Fruit fly (Drosophila melanogaster) whole organism, embryonic: ENCODE measurements around the gene DIP2.

Experiments
- Atf3 ChIP-seq: fragments of 200-800 bp; sonication (Bioruptor generic); optimal IDR thresholded peaks from 3 replicates; lab custom pipeline; 2016; ENCODE audit warnings: missing biosample characterization, missing genetic modification characterization
- Atf6 ChIP-seq: fragments of 200-800 bp; sonication (Bioruptor generic); IDR thresholded peaks from 2 replicates; pipeline ENCODE4 v1.3.6; 2022; ENCODE audit warnings: missing biosample characterization, missing genetic modification characterization
- BEAF-32 ChIP-seq: fragments of 200-800 bp; sonication (Bioruptor generic); optimal IDR thresholded peaks from 3 replicates; lab custom pipeline; 2017; ENCODE audit warnings: missing biosample characterization, missing genetic modification characterization, mild to moderate bottlenecking, moderate library complexity, missing genetic modification reagents
- Bgb ChIP-seq: fragments of 200-800 bp; sonication (Bioruptor generic); IDR thresholded peaks from 2 replicates; pipeline ENCODE4 v1.3.6; 2022; ENCODE audit warnings: missing biosample characterization, missing genetic modification characterization; ENCODE audit not compliant: partially characterized antibody
- C15 ChIP-seq: fragments of 200-800 bp; sonication (Bioruptor generic); IDR thresholded peaks from 3 replicates; pipeline ENCODE4 v1.3.6; 2022; ENCODE audit warnings: missing biosample characterization, missing genetic modification characterization
- CG12942 ChIP-seq: fragments of 200-800 bp; sonication (Bioruptor generic); optimal IDR thresholded peaks from 3 replicates; lab custom pipeline; 2016; ENCODE audit warnings: missing biosample characterization, missing genetic modification characterization
- CG14014 ChIP-seq: fragments of 200-800 bp; sonication (Bioruptor generic); IDR thresholded peaks from 2 replicates; pipeline ENCODE4 v1.3.6; 2022; ENCODE audit warnings: missing biosample characterization, missing genetic modification characterization
- CG15479 ChIP-seq: fragments of 200-800 bp; sonication (Bioruptor generic); optimal IDR thresholded peaks from 3 replicates; lab custom pipeline; 2019; ENCODE audit warnings: missing biosample characterization, mild to moderate bottlenecking, missing genetic modification characterization, moderate library complexity
- CG1602 ChIP-seq: fragments of 200-800 bp; sonication (Bioruptor generic); optimal IDR thresholded peaks from 3 replicates; lab custom pipeline; 2016; ENCODE audit warnings: missing biosample characterization, missing genetic modification characterization
- CG17361 ChIP-seq: fragments of 200-800 bp; sonication (Bioruptor generic); IDR thresholded peaks from 3 replicates; pipeline ENCODE4 v1.3.6; 2022; ENCODE audit warnings: missing biosample characterization, missing genetic modification characterization
- CG3163 ChIP-seq: fragments of 200-800 bp; sonication (Bioruptor generic); optimal IDR thresholded peaks from 3 replicates; lab custom pipeline; 2016; ENCODE audit warnings: missing biosample characterization, missing genetic modification characterization
- CG34422 ChIP-seq: fragments of 200-800 bp; sonication (Bioruptor generic); IDR thresholded peaks from 3 replicates; pipeline ENCODE4 v1.3.6; 2022; ENCODE audit warnings: missing biosample characterization, missing genetic modification characterization
- CG4820 ChIP-seq: fragments of 200-800 bp; sonication (Bioruptor generic); optimal IDR thresholded peaks from 3 replicates; lab custom pipeline; 2016; ENCODE audit warnings: missing biosample characterization, missing genetic modification characterization
- CG5953 ChIP-seq: fragments of 200-800 bp; sonication (Bioruptor generic); IDR thresholded peaks from 2 replicates; pipeline ENCODE4 v1.3.6; 2022; ENCODE audit warnings: missing biosample characterization, missing genetic modification characterization
- CG6272 ChIP-seq: fragments of 200-800 bp; sonication (Bioruptor generic); IDR thresholded peaks from 2 replicates; pipeline ENCODE4 v1.3.6; 2022; ENCODE audit warnings: missing biosample characterization, missing genetic modification characterization
- CG6683 ChIP-seq: fragments of 200-800 bp; sonication (Bioruptor generic); optimal IDR thresholded peaks from 2 replicates; lab custom pipeline; 2017; ENCODE audit warnings: missing biosample characterization, mild to moderate bottlenecking, missing genetic modification characterization, missing genetic modification reagents
- CG8281 ChIP-seq: fragments of 200-800 bp; sonication (Bioruptor generic); optimal IDR thresholded peaks from 2 replicates; lab custom pipeline; 2018; ENCODE audit warnings: missing biosample characterization, mild to moderate bottlenecking, missing genetic modification characterization, moderate library complexity
- Dll ChIP-seq: fragments of 200-800 bp; sonication (Bioruptor generic); IDR thresholded peaks from 4 replicates; pipeline ENCODE4 v1.3.6; 2022; ENCODE audit warnings: missing biosample characterization, missing genetic modification characterization; ENCODE audit not compliant: partially characterized antibody
- Dp ChIP-seq: fragments of 200-800 bp; sonication (Bioruptor generic); optimal IDR thresholded peaks from 2 replicates; lab custom pipeline; 2018; ENCODE audit warnings: missing biosample characterization, mild to moderate bottlenecking, missing genetic modification characterization, moderate library complexity
- HLHmδ ChIP-seq: fragments of 200-800 bp; sonication (Bioruptor generic); optimal IDR thresholded peaks from 2 replicates; lab custom pipeline; 2018; ENCODE audit warnings: missing biosample characterization, mild to moderate bottlenecking, missing genetic modification characterization, moderate library complexity
- Hr78 ChIP-seq, 2 experiments: fragments of 200-800 bp in 1 of 2; fragments of >200 bp in 1 of 2; sonication (Bioruptor generic) in 1 of 2; optimal IDR thresholded peaks; 2 replicates each; lab custom pipeline; 2017 to 2019; ENCODE audit warnings: missing biosample characterization in 2 of 2, missing genetic modification characterization in 2 of 2, mild to moderate bottlenecking in 1 of 2, moderate library complexity in 1 of 2
- Hsf ChIP-seq: fragments of 200-800 bp; sonication (Bioruptor generic); optimal IDR thresholded peaks from 3 replicates; lab custom pipeline; 2016; ENCODE audit warnings: missing biosample characterization, missing genetic modification characterization
- Jarid2 ChIP-seq: fragments of 200-800 bp; sonication (Bioruptor generic); optimal IDR thresholded peaks from 3 replicates; lab custom pipeline; 2017; ENCODE audit warnings: mild to moderate bottlenecking, missing biosample characterization, missing genetic modification reagents, missing genetic modification characterization
- MBD-R2 ChIP-seq: fragments of 200-800 bp; sonication (Bioruptor generic); IDR thresholded peaks from 2 replicates; pipeline ENCODE4 v1.3.6; 2022; ENCODE audit warnings: missing biosample characterization, missing genetic modification characterization
- Meics ChIP-seq: fragments of 200-800 bp; sonication (Bioruptor generic); optimal IDR thresholded peaks from 2 replicates; lab custom pipeline; 2017; ENCODE audit warnings: missing biosample characterization, mild to moderate bottlenecking, missing genetic modification characterization
- Mrtf ChIP-seq: fragments of 200-800 bp; sonication (Bioruptor generic); IDR thresholded peaks from 3 replicates; pipeline ENCODE4 v1.3.6; 2022; ENCODE audit warnings: missing biosample characterization, missing genetic modification characterization
- Six4 ChIP-seq: fragments of 200-800 bp; sonication (Bioruptor generic); optimal IDR thresholded peaks from 2 replicates; lab custom pipeline; 2016; ENCODE audit warnings: missing biosample characterization, missing genetic modification characterization
- Sox100B ChIP-seq: fragments of 200-800 bp; sonication (Bioruptor generic); optimal IDR thresholded peaks from 3 replicates; lab custom pipeline; 2018; ENCODE audit warnings: missing biosample characterization, mild to moderate bottlenecking, missing genetic modification characterization
- Tbp ChIP-seq: fragments of >200 bp; optimal IDR thresholded peaks from 2 replicates; lab custom pipeline; 2018; ENCODE audit warnings: missing biosample characterization, missing genetic modification characterization
- bsh ChIP-seq, 2 experiments: fragments of 200-800 bp; sonication (Bioruptor generic); optimal IDR thresholded peaks; 2 replicates each; lab custom pipeline; 2017 to 2018; ENCODE audit warnings: mild to moderate bottlenecking in 2 of 2, missing biosample characterization in 2 of 2, missing genetic modification characterization in 2 of 2, moderate library complexity in 1 of 2
- croc ChIP-seq: fragments of 200-800 bp; sonication (Bioruptor generic); conservative IDR thresholded peaks from 3 replicates; pipeline ENCODE4 v1.3.6; 2022; ENCODE audit warnings: missing biosample characterization, missing genetic modification characterization
- dimm ChIP-seq: fragments of 200-800 bp; sonication (Bioruptor generic); IDR thresholded peaks from 2 replicates; pipeline ENCODE4 v1.3.6; 2022; ENCODE audit warnings: missing biosample characterization, missing genetic modification characterization
- fd3F ChIP-seq: fragments of 200-800 bp; sonication (Bioruptor generic); optimal IDR thresholded peaks from 2 replicates; lab custom pipeline; 2018; ENCODE audit warnings: missing biosample characterization, mild to moderate bottlenecking, missing genetic modification characterization, moderate library complexity
- fd96Cb ChIP-seq: fragments of 200-800 bp; sonication (Bioruptor generic); optimal IDR thresholded peaks from 2 replicates; lab custom pipeline; 2018; ENCODE audit warnings: missing biosample characterization, mild to moderate bottlenecking, missing genetic modification characterization, moderate library complexity
- gce ChIP-seq: fragments of 200-800 bp; sonication (Bioruptor generic); IDR thresholded peaks from 3 replicates; pipeline ENCODE4 v1.3.6; 2022; ENCODE audit warnings: missing biosample characterization, missing genetic modification characterization
- gsb ChIP-seq: fragments of 200-800 bp; sonication (Bioruptor generic); IDR thresholded peaks from 2 replicates; pipeline ENCODE4 v1.3.6; 2022; ENCODE audit warnings: missing biosample characterization, missing genetic modification characterization
- h ChIP-seq: fragments of >200 bp; optimal IDR thresholded peaks from 2 replicates; lab custom pipeline; 2017
- hkb ChIP-seq, 2 experiments: fragments of 200-800 bp in 1 of 2; fragments of >200 bp in 1 of 2; sonication (Bioruptor generic) in 1 of 2; IDR thresholded peaks in 1 of 2; optimal IDR thresholded peaks in 1 of 2; 2 replicates each; pipeline versions ENCODE4 v1.3.6 to Lab custom; 2017 to 2022; ENCODE audit warnings: missing biosample characterization in 1 of 2, missing genetic modification characterization in 1 of 2
- hth ChIP-seq: fragments of >200 bp; optimal IDR thresholded peaks from 2 replicates; lab custom pipeline; 2017; ENCODE audit warnings: inconsistent platforms
- ken ChIP-seq: fragments of 200-800 bp; sonication (Bioruptor generic); IDR thresholded peaks from 3 replicates; pipeline ENCODE4 v1.3.6; 2022; ENCODE audit warnings: missing biosample characterization, missing genetic modification characterization
- lilli ChIP-seq: fragments of 200-800 bp; sonication (Bioruptor generic); optimal IDR thresholded peaks from 3 replicates; lab custom pipeline; 2016; ENCODE audit warnings: missing biosample characterization, missing genetic modification characterization
- maf-S ChIP-seq: fragments of 200-800 bp; sonication (Bioruptor generic); optimal IDR thresholded peaks from 2 replicates; lab custom pipeline; 2016; ENCODE audit warnings: missing biosample characterization, missing genetic modification characterization
- nom ChIP-seq: fragments of 200-800 bp; sonication (Bioruptor generic); optimal IDR thresholded peaks from 2 replicates; lab custom pipeline; 2017; ENCODE audit warnings: missing biosample characterization, missing genetic modification characterization, mild to moderate bottlenecking, moderate library complexity, missing genetic modification reagents
- odd ChIP-seq: fragments of 200-800 bp; sonication (Bioruptor generic); optimal IDR thresholded peaks from 2 replicates; lab custom pipeline; 2017; ENCODE audit warnings: missing biosample characterization, mild to moderate bottlenecking, missing genetic modification characterization
- pfk ChIP-seq: fragments of 200-800 bp; sonication (Bioruptor generic); optimal IDR thresholded peaks from 2 replicates; lab custom pipeline; 2018; ENCODE audit warnings: missing biosample characterization, mild to moderate bottlenecking, missing genetic modification characterization, moderate library complexity
- phol ChIP-seq: fragments of 200-800 bp; sonication (Bioruptor generic); optimal IDR thresholded peaks from 3 replicates; lab custom pipeline; 2018; ENCODE audit warnings: missing biosample characterization, mild to moderate bottlenecking, missing genetic modification characterization, moderate library complexity
- sd ChIP-seq: fragments of 200-800 bp; sonication (Bioruptor generic); optimal IDR thresholded peaks from 3 replicates; lab custom pipeline; 2018; ENCODE audit warnings: missing biosample characterization, mild to moderate bottlenecking, missing genetic modification characterization, moderate library complexity
- seq ChIP-seq: fragments of 200-800 bp; sonication (Bioruptor generic); IDR thresholded peaks from 2 replicates; pipeline ENCODE4 v1.3.6; 2022; ENCODE audit warnings: missing biosample characterization, missing genetic modification characterization
- stwl ChIP-seq: fragments of 200-800 bp; sonication (Bioruptor generic); optimal IDR thresholded peaks from 3 replicates; lab custom pipeline; 2018; ENCODE audit warnings: missing biosample characterization, mild to moderate bottlenecking, missing genetic modification characterization, moderate library complexity
- trem ChIP-seq: fragments of 200-800 bp; optimal IDR thresholded peaks from 3 replicates; lab custom pipeline; 2019; ENCODE audit warnings: missing biosample characterization, mild to moderate bottlenecking, missing genetic modification characterization, moderate library complexity
- unc-4 ChIP-seq: fragments of 200-800 bp; sonication (Bioruptor generic); IDR thresholded peaks from 2 replicates; pipeline ENCODE4 v1.3.6; 2022; ENCODE audit warnings: missing biosample characterization, missing genetic modification characterization; ENCODE audit not compliant: partially characterized antibody

Gene DIP2

dm6 chr3L:216325-216724 is 41.4 kb downstream of the DIP2 start, which contains the start of gene Kaz1-ORFB:
TSS of gene Kaz1-ORFB (plus strand) at chr3L:216625.
- no peak for TF ChIP-seq Six4 (GFP tag; lab: Kevin White, UChicago)
- TF ChIP-seq sd (tag; lab: Kevin White, UChicago): no peak
- no peak for TF ChIP-seq CG4820
- TF ChIP-seq fd3F (GFP tag; lab: Kevin White, UChicago): no peak
- no peak for TF ChIP-seq maf-S
- no peak for TF ChIP-seq CG5953
- no peak for TF ChIP-seq C15 (GFP tag; lab: Robert Waterston, UW)
- TF ChIP-seq nom (GFP tag; lab: Kevin White, UChicago): no peak
- TF ChIP-seq Sox100B (GFP tag; lab: Kevin White, UChicago): no peak
- TF ChIP-seq CG3163 (GFP tag; lab: Kevin White, UChicago): no peak
- TF ChIP-seq gsb (GFP tag; lab: Robert Waterston, UW): no peak
- no peak for TF ChIP-seq CG12942
- no peak for TF ChIP-seq trem (tag; lab: Kevin White, UChicago)
- no peak for TF ChIP-seq Jarid2
- no peak for TF ChIP-seq unc-4
- no peak for TF ChIP-seq hth

DNA sequence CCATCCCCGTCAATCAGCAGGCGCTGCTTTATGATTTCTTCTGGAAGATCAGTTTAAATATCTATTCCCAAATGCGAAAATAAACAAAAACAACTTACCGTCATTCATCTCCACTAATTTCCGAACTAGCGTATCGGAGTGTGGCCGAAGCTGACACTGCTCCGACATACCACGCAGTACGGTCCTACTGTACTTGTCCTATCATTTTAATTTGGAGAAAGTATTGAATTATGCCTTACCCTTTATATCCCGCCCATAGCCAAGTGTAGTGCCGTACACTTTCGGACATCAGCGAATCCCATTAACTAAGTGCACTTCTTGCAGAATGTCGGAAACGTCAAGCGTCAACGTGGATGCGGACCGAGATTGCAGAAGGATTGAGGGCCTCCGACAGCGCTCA is 45.2 kb downstream of the DIP2 start, which contains the start of the genes thoc7 and Dis3l2:
thoc7 (minus strand) TSS at position 168 of the 400 bp plus-strand sequence.
Dis3l2 (plus strand) TSS at position 190 of the 400 bp plus-strand sequence.
- no peak for TF ChIP-seq CG8281 (tag; lab: Kevin White, UChicago)
- no peak for TF ChIP-seq CG1602 (GFP tag; lab: Kevin White, UChicago)
- TF ChIP-seq Atf6: no peak
- no peak for TF ChIP-seq Mrtf (GFP tag; lab: Robert Waterston, UW)
- no peak for TF ChIP-seq CG6272
- TF ChIP-seq Meics (GFP tag; lab: Kevin White, UChicago): no peak
- TF ChIP-seq trem (tag; lab: Kevin White, UChicago): peak; percentile 5
- peak; percentile 24 for TF ChIP-seq BEAF-32
- no peak for TF ChIP-seq CG34422 (GFP tag; lab: Robert Waterston, UW)
- peak; percentile 20; the same call in 1 of the 4 replicates for TF ChIP-seq Dll
- TF ChIP-seq MBD-R2 (GFP tag; lab: Robert Waterston, UW): peak; percentile 80
- TF ChIP-seq phol (tag; lab: Kevin White, UChicago): peak; percentile 10
- TF ChIP-seq CG6683 (GFP tag; lab: Kevin White, UChicago): no peak
- TF ChIP-seq h (lab: Kevin White, UChicago): no peak
- no peak for TF ChIP-seq fd96Cb (tag; lab: Kevin White, UChicago)
- no peak for TF ChIP-seq CG14014
- TF ChIP-seq gce (GFP tag; lab: Robert Waterston, UW): no peak
- TF ChIP-seq seq (GFP tag; lab: Robert Waterston, UW): no peak
- no peak for TF ChIP-seq Atf3 (GFP tag; lab: Kevin White, UChicago)
- TF ChIP-seq pfk (GFP tag; lab: Kevin White, UChicago): no peak
- no peak for TF ChIP-seq lilli (GFP tag; lab: Kevin White, UChicago)
- TF ChIP-seq CG15479 (GFP tag; lab: Kevin White, UChicago): no peak
- no peak for TF ChIP-seq odd (GFP tag; lab: Kevin White, UChicago)
- no peak for TF ChIP-seq bsh (GFP tag; optimal IDR thresholded peaks at IDR 0.05; lab: Kevin White, UChicago)
- peak; percentile 11 for TF ChIP-seq Dp
- TF ChIP-seq HLHmδ: no peak
- peak; percentile 19; the same call in 1 of the 2 replicates for TF ChIP-seq Bgb (GFP tag; lab: Robert Waterston, UW)
- TF ChIP-seq croc: no peak
- no peak for TF ChIP-seq hkb (optimal IDR thresholded peaks at IDR 0.05; lab: Kevin White, UChicago)
- no peak for TF ChIP-seq hkb (GFP tag; IDR thresholded peaks at IDR 0.05; lab: Robert Waterston, UW)
- TF ChIP-seq stwl (tag; lab: Kevin White, UChicago): peak; percentile 77
- TF ChIP-seq Hsf (GFP tag; lab: Kevin White, UChicago): no peak
- TF ChIP-seq dimm (GFP tag; lab: Robert Waterston, UW): no peak
- no peak for TF ChIP-seq CG17361 (GFP tag; lab: Robert Waterston, UW)
- no peak for TF ChIP-seq Hr78 (GFP tag; optimal IDR thresholded peaks at IDR 0.05; lab: Kevin White, UChicago)
- no peak for TF ChIP-seq Tbp (GFP tag; lab: Kevin White, UChicago)
- no peak for TF ChIP-seq ken (GFP tag; lab: Robert Waterston, UW)
